Worm (Caenorhabditis elegans) whole organism, L1 larva: ENCODE data around the gene snf-7.

ENCODE experiments used
- ceh-82 ChIP-seq, 3 experiments: fragments of 150-350 bp in 1 of 3; sonication (generic microtip) in 2 of 3; optimal IDR thresholded peaks; 2 replicates each; lab custom pipeline; 2014 to 2017; ENCODE audit warnings: missing biosample characterization in 3 of 3, missing genetic modification characterization in 3 of 3
- ets-5 ChIP-seq: fragments of 200-800 bp; sonication (Bioruptor generic); IDR thresholded peaks from 2 replicates; pipeline ENCODE4 v1.3.6; 2022; ENCODE audit warnings: missing genetic modification characterization, missing compliant biosample characterization
- nhr-28 ChIP-seq: fragments of 150-350 bp; optimal IDR thresholded peaks from 2 replicates; lab custom pipeline; 2014; ENCODE audit warnings: missing biosample characterization, missing genetic modification characterization
- unc-98 ChIP-seq: fragments of 200-800 bp; sonication (Bioruptor generic); IDR thresholded peaks from 2 replicates; pipeline ENCODE4 v1.3.6; 2022; ENCODE audit warnings: missing genetic modification characterization, missing compliant biosample characterization

- TF ChIP-seq ceh-82 (tag; optimal IDR thresholded peaks at IDR 0.05; lab: Kevin White, UChicago) (no peak), unc-98 (GFP tag; lab: Robert Waterston, UW) (no peak), nhr-28 (no peak), ets-5 (GFP tag; lab: Robert Waterston, UW) (no peak)
Observed at ce11 chrIII:12967437-12968043, 37.7 kb upstream of the snf-7 start.
